Worm (Caenorhabditis elegans) whole organism, L1 larva: ENCODE results near the gene rpb-12.

Source experiments
- alr-1 ChIP-seq: fragments of 200-800 bp; sonication (Bioruptor generic); optimal IDR thresholded peaks from 2 replicates; lab custom pipeline; 2018; ENCODE audit warnings: borderline replicate concordance, mild to moderate bottlenecking, missing genetic modification characterization, missing compliant biosample characterization
- ceh-82 ChIP-seq, 3 experiments: fragments of 150-350 bp in 1 of 3; sonication (generic microtip) in 2 of 3; optimal IDR thresholded peaks; 2 replicates each; lab custom pipeline; 2014 to 2017; ENCODE audit warnings: missing biosample characterization in 3 of 3, missing genetic modification characterization in 3 of 3
- elt-3 ChIP-seq, 6 experiments: fragments of 150-350 bp in 1 of 6; sonication (generic microtip); optimal IDR thresholded peaks; 2 replicates each; lab custom pipeline; 2017 to 2018; ENCODE audit warnings: missing biosample characterization in 6 of 6, missing genetic modification characterization in 6 of 6, inconsistent platforms in 1 of 6
- lin-15B ChIP-seq: fragments of 150-350 bp; sonication (generic microtip); optimal IDR thresholded peaks from 3 replicates; lab custom pipeline; 2014; ENCODE audit warnings: missing biosample characterization, missing genetic modification characterization
- lir-3 ChIP-seq: sonication (generic microtip); optimal IDR thresholded peaks from 2 replicates; lab custom pipeline; 2016; ENCODE audit warnings: mild to moderate bottlenecking, missing genetic modification characterization, moderate library complexity, missing compliant biosample characterization; ENCODE audit not compliant: poor library complexity
- mef-2 ChIP-seq: fragments of 150-350 bp; optimal IDR thresholded peaks from 2 replicates; lab custom pipeline; 2014; ENCODE audit warnings: missing biosample characterization, missing genetic modification characterization
- nhr-77 ChIP-seq: fragments of 150-350 bp; optimal IDR thresholded peaks from 2 replicates; lab custom pipeline; 2014; ENCODE audit warnings: missing biosample characterization, missing genetic modification characterization
- snpc-4 ChIP-seq: fragments of 150-350 bp; optimal IDR thresholded peaks from 2 replicates; lab custom pipeline; 2014; ENCODE audit warnings: missing biosample characterization, missing genetic modification characterization
- snu-23 ChIP-seq: sonication (generic microtip); optimal IDR thresholded peaks from 2 replicates; lab custom pipeline; 2016; ENCODE audit warnings: missing genetic modification characterization, missing compliant biosample characterization
- sup-37 ChIP-seq: fragments of 200-800 bp; sonication (Bioruptor generic); optimal IDR thresholded peaks from 2 replicates; lab custom pipeline; 2018; ENCODE audit warnings: mild to moderate bottlenecking, missing genetic modification characterization, missing compliant biosample characterization
- zag-1 ChIP-seq: fragments of 150-350 bp; optimal IDR thresholded peaks from 2 replicates; lab custom pipeline; 2014; ENCODE audit warnings: missing biosample characterization, missing genetic modification characterization
- ztf-11 ChIP-seq, 2 experiments: sonication (generic microtip); optimal IDR thresholded peaks; 2 replicates each; lab custom pipeline; 2016 to 2017; ENCODE audit warnings: missing genetic modification characterization in 2 of 2, missing biosample characterization in 1 of 2, missing compliant biosample characterization in 1 of 2
- ztf-4 ChIP-seq: fragments of 150-350 bp; optimal IDR thresholded peaks from 2 replicates; lab custom pipeline; 2014; ENCODE audit warnings: missing biosample characterization, missing genetic modification characterization

- TF ChIP-seq lir-3 (tag; lab: Kevin White, UChicago) (no peak), elt-3 (tag; optimal IDR thresholded peaks at IDR 0.05; lab: Kevin White, UChicago) (no peak), ztf-11 (tag; optimal IDR thresholded peaks at IDR 0.05; lab: Kevin White, UChicago) (no peak), ceh-82 (tag; optimal IDR thresholded peaks at IDR 0.05; lab: Kevin White, UChicago) (no peak), snpc-4 (tag; lab: Kevin White, UChicago) (no peak), ztf-4 (tag; lab: Kevin White, UChicago) (no peak), zag-1 (no peak), mef-2 (tag; lab: Kevin White, UChicago) (no peak), sup-37 (GFP tag; lab: Kevin White, UChicago) (no peak), nhr-77 (tag; lab: Kevin White, UChicago) (no peak), lin-15B (tag; lab: Kevin White, UChicago) (no peak), alr-1 (tag; lab: Kevin White, UChicago) (no peak), snu-23 (GFP tag; lab: Kevin White, UChicago) (no peak)
Measured at ce11 chrIV:9118792-9119191, 27.9 kb downstream of the rpb-12 start, which contains the start of gene nrfl-1.
